Worm (Caenorhabditis elegans) whole organism, L2 larva: ENCODE measurements around the gene F56A8.3.

Experiments used
- C34F6.9 ChIP-seq: fragments of 150-350 bp; optimal IDR thresholded peaks from 2 replicates; lab custom pipeline; 2014; ENCODE audit warnings: missing biosample characterization, missing genetic modification characterization
- F13H6.1 ChIP-seq: sonication (generic microtip); optimal IDR thresholded peaks from 2 replicates; lab custom pipeline; 2016; ENCODE audit warnings: missing genetic modification characterization, missing compliant biosample characterization
- R02D3.7 ChIP-seq: fragments of 150-350 bp; optimal IDR thresholded peaks from 2 replicates; lab custom pipeline; 2014; ENCODE audit warnings: missing biosample characterization, missing genetic modification characterization
- Y55F3AM.14 ChIP-seq: fragments of 200-800 bp; sonication (Bioruptor generic); optimal IDR thresholded peaks from 2 replicates; lab custom pipeline; 2018; ENCODE audit warnings: mild to moderate bottlenecking, missing genetic modification characterization, missing compliant biosample characterization
- ZK546.5 ChIP-seq: sonication (generic microtip); optimal IDR thresholded peaks from 2 replicates; lab custom pipeline; 2017; ENCODE audit warnings: missing biosample characterization, missing genetic modification characterization
- alr-1 ChIP-seq: fragments of 150-350 bp; optimal IDR thresholded peaks from 2 replicates; lab custom pipeline; 2014; ENCODE audit warnings: missing biosample characterization, missing genetic modification characterization
- aly-2 ChIP-seq: fragments of 150-350 bp; optimal IDR thresholded peaks from 2 replicates; lab custom pipeline; 2014; ENCODE audit warnings: missing biosample characterization, missing genetic modification characterization
- ama-1 ChIP-seq: fragments of 150-350 bp; optimal IDR thresholded peaks from 2 replicates; lab custom pipeline; 2018; ENCODE audit warnings: inconsistent platforms
- blmp-1 ChIP-seq: sonication (generic microtip); optimal IDR thresholded peaks from 2 replicates; lab custom pipeline; 2017; ENCODE audit warnings: missing genetic modification characterization, mild to moderate bottlenecking, missing compliant biosample characterization, antibody characterized with exemption, moderate library complexity; ENCODE audit not compliant: insufficient read depth
- ceh-16 ChIP-seq: fragments of 150-350 bp; optimal IDR thresholded peaks from 2 replicates; lab custom pipeline; 2014; ENCODE audit warnings: missing biosample characterization, missing genetic modification characterization
- ceh-82 ChIP-seq: fragments of 150-350 bp; optimal IDR thresholded peaks from 2 replicates; lab custom pipeline; 2014; ENCODE audit warnings: missing biosample characterization, missing genetic modification characterization
- crh-2 ChIP-seq: sonication (generic microtip); optimal IDR thresholded peaks from 2 replicates; lab custom pipeline; 2017; ENCODE audit warnings: missing biosample characterization, missing genetic modification characterization
- dmd-4 ChIP-seq: sonication (generic microtip); optimal IDR thresholded peaks from 2 replicates; lab custom pipeline; 2017; ENCODE audit warnings: missing biosample characterization, missing genetic modification characterization
- egl-27 ChIP-seq: sonication (generic microtip); optimal IDR thresholded peaks from 3 replicates; lab custom pipeline; 2017; ENCODE audit warnings: missing biosample characterization, missing genetic modification reagents, missing genetic modification characterization
- elt-1 ChIP-seq: fragments of 150-350 bp; optimal IDR thresholded peaks from 2 replicates; lab custom pipeline; 2014; ENCODE audit warnings: missing biosample characterization, missing genetic modification characterization
- elt-3 ChIP-seq: sonication (generic microtip); optimal IDR thresholded peaks from 2 replicates; lab custom pipeline; 2017; ENCODE audit warnings: missing biosample characterization, missing genetic modification characterization
- fos-1 ChIP-seq: fragments of 150-350 bp; optimal IDR thresholded peaks from 2 replicates; lab custom pipeline; 2014; ENCODE audit warnings: missing biosample characterization, missing genetic modification characterization
- gmeb-1 ChIP-seq: fragments of 150-350 bp; optimal IDR thresholded peaks from 2 replicates; lab custom pipeline; 2014; ENCODE audit warnings: missing biosample characterization, missing genetic modification characterization
- lin-11 ChIP-seq: fragments of 150-350 bp; sonication (generic microtip); optimal IDR thresholded peaks from 2 replicates; lab custom pipeline; 2014; ENCODE audit warnings: missing biosample characterization, missing genetic modification characterization, inconsistent platforms, mixed read lengths
- lin-13 ChIP-seq: fragments of 150-350 bp; optimal IDR thresholded peaks from 2 replicates; lab custom pipeline; 2014; ENCODE audit warnings: missing biosample characterization, missing genetic modification reagents, missing genetic modification characterization
- lin-39 ChIP-seq: fragments of 150-350 bp; optimal IDR thresholded peaks from 2 replicates; lab custom pipeline; 2014; ENCODE audit warnings: missing biosample characterization, missing genetic modification reagents, missing genetic modification characterization
- lsy-2 ChIP-seq, 2 experiments: fragments of 150-350 bp in 1 of 2; sonication (generic microtip) in 1 of 2; optimal IDR thresholded peaks; 2 replicates each; lab custom pipeline; 2014 to 2017; ENCODE audit warnings: missing biosample characterization in 2 of 2, missing genetic modification characterization in 2 of 2
- mab-5 ChIP-seq: fragments of 150-350 bp; optimal IDR thresholded peaks from 2 replicates; lab custom pipeline; 2014; ENCODE audit warnings: missing biosample characterization, missing genetic modification characterization
- mbf-1 ChIP-seq: sonication (generic microtip); optimal IDR thresholded peaks from 2 replicates; lab custom pipeline; 2017; ENCODE audit warnings: missing biosample characterization, missing genetic modification characterization
- mdl-1 ChIP-seq, 2 experiments: fragments of 150-350 bp in 1 of 2; sonication (generic microtip) in 1 of 2; optimal IDR thresholded peaks; 2 replicates each; lab custom pipeline; 2017; ENCODE audit warnings: missing biosample characterization in 2 of 2, missing genetic modification characterization in 2 of 2
- nhr-10 ChIP-seq: sonication (generic microtip); optimal IDR thresholded peaks from 2 replicates; lab custom pipeline; 2017; ENCODE audit warnings: missing biosample characterization, missing genetic modification characterization
- nhr-11 ChIP-seq: fragments of 150-350 bp; optimal IDR thresholded peaks from 2 replicates; lab custom pipeline; 2014; ENCODE audit warnings: missing biosample characterization, missing genetic modification characterization
- nhr-12 ChIP-seq: fragments of 150-350 bp; optimal IDR thresholded peaks from 2 replicates; lab custom pipeline; 2014; ENCODE audit warnings: missing biosample characterization, missing genetic modification characterization
- nhr-129 ChIP-seq: fragments of 150-350 bp; optimal IDR thresholded peaks from 2 replicates; lab custom pipeline; 2014; ENCODE audit warnings: missing biosample characterization, missing genetic modification characterization
- nhr-21 ChIP-seq: fragments of 150-350 bp; optimal IDR thresholded peaks from 2 replicates; lab custom pipeline; 2014; ENCODE audit warnings: missing biosample characterization, missing genetic modification characterization
- nhr-23 ChIP-seq: fragments of 150-350 bp; optimal IDR thresholded peaks from 2 replicates; lab custom pipeline; 2014; ENCODE audit warnings: missing biosample characterization, missing genetic modification reagents, missing genetic modification characterization
- nhr-237 ChIP-seq: fragments of 150-350 bp; optimal IDR thresholded peaks from 2 replicates; lab custom pipeline; 2014; ENCODE audit warnings: missing biosample characterization, missing genetic modification characterization
- nhr-25 ChIP-seq: fragments of 150-350 bp; sonication (generic microtip); optimal IDR thresholded peaks from 3 replicates; lab custom pipeline; 2014; ENCODE audit warnings: missing biosample characterization, missing genetic modification characterization
- nhr-6 ChIP-seq: fragments of 150-350 bp; optimal IDR thresholded peaks from 2 replicates; lab custom pipeline; 2014; ENCODE audit warnings: missing biosample characterization, missing genetic modification characterization
- nhr-77 ChIP-seq: fragments of 150-350 bp; optimal IDR thresholded peaks from 2 replicates; lab custom pipeline; 2014; ENCODE audit warnings: missing biosample characterization, missing genetic modification characterization
- peb-1 ChIP-seq: fragments of 150-350 bp; optimal IDR thresholded peaks from 2 replicates; lab custom pipeline; 2014; ENCODE audit warnings: missing biosample characterization, missing genetic modification characterization
- sem-4 ChIP-seq: fragments of 150-350 bp; optimal IDR thresholded peaks from 2 replicates; lab custom pipeline; 2014; ENCODE audit warnings: missing biosample characterization, missing genetic modification reagents, missing genetic modification characterization
- skn-1 ChIP-seq: sonication (generic microtip); optimal IDR thresholded peaks from 2 replicates; lab custom pipeline; 2017; ENCODE audit warnings: missing biosample characterization, missing genetic modification characterization
- sma-3 ChIP-seq: sonication (generic microtip); optimal IDR thresholded peaks from 2 replicates; lab custom pipeline; 2016; ENCODE audit warnings: missing genetic modification reagents, missing genetic modification characterization, missing compliant biosample characterization
- sma-9 ChIP-seq, 2 experiments: fragments of 150-350 bp in 1 of 2; sonication (generic microtip) in 1 of 2; optimal IDR thresholded peaks; 2 replicates each; lab custom pipeline; 2014 to 2016; ENCODE audit warnings: missing genetic modification characterization in 2 of 2, mild to moderate bottlenecking in 1 of 2, missing biosample characterization in 1 of 2, missing compliant biosample characterization in 1 of 2, missing genetic modification reagents in 1 of 2, moderate library complexity in 1 of 2
- snpc-4 ChIP-seq: fragments of 150-350 bp; optimal IDR thresholded peaks from 2 replicates; lab custom pipeline; 2014; ENCODE audit warnings: missing biosample characterization, missing genetic modification characterization
- unc-39 ChIP-seq: fragments of 150-350 bp; optimal IDR thresholded peaks from 2 replicates; lab custom pipeline; 2014; ENCODE audit warnings: missing biosample characterization, missing genetic modification characterization
- unc-55 ChIP-seq: fragments of 150-350 bp; sonication (generic microtip); optimal IDR thresholded peaks from 3 replicates; lab custom pipeline; 2014; ENCODE audit warnings: missing biosample characterization, missing genetic modification reagents, missing genetic modification characterization
- unc-62 ChIP-seq: fragments of 150-350 bp; optimal IDR thresholded peaks from 2 replicates; lab custom pipeline; 2014; ENCODE audit warnings: missing biosample characterization, missing genetic modification reagents, missing genetic modification characterization
- zag-1 ChIP-seq: fragments of 150-350 bp; optimal IDR thresholded peaks from 2 replicates; lab custom pipeline; 2014; ENCODE audit warnings: missing biosample characterization, missing genetic modification characterization
- ztf-1 ChIP-seq: fragments of 200-800 bp; sonication (Bioruptor generic); conservative IDR thresholded peaks from 2 replicates; pipeline ENCODE4 v1.3.6; 2022; ENCODE audit warnings: missing genetic modification characterization, missing compliant biosample characterization
- ztf-11 ChIP-seq: sonication (generic microtip); optimal IDR thresholded peaks from 2 replicates; lab custom pipeline; 2017; ENCODE audit warnings: missing biosample characterization, missing genetic modification characterization
- ztf-4 ChIP-seq: fragments of 150-350 bp; optimal IDR thresholded peaks from 2 replicates; lab custom pipeline; 2014; ENCODE audit warnings: missing biosample characterization, missing genetic modification characterization

The F56A8.3 gene

ce11 chrIII:13256438-13256928, at the start of gene F56A8.3:
TSS of gene F56A8.3 (plus strand) at chrIII:13256878.
- TF ChIP-seq ztf-4 (peak; percentile 42), snpc-4 (no peak), fos-1 (tag; lab: Kevin White, UChicago) (peak; percentile 30), ceh-16 (no peak), crh-2 (tag; lab: Kevin White, UChicago) (peak; percentile 78), egl-27 (tag; lab: Kevin White, UChicago) (peak; percentile 55), unc-62 (GFP tag; lab: Kevin White, UChicago) (no peak), alr-1 (tag; lab: Kevin White, UChicago) (no peak), nhr-10 (tag; lab: Kevin White, UChicago) (peak; percentile 44), nhr-25 (tag; lab: Kevin White, UChicago) (peak; percentile 72), unc-55 (peak; percentile 90), ama-1 (lab: Kevin White, UChicago) (peak; percentile 71), ztf-1 (GFP tag; lab: Robert Waterston, UW) (no peak), nhr-129 (tag; lab: Kevin White, UChicago) (peak; percentile 31), elt-3 (tag; lab: Kevin White, UChicago) (no peak), unc-39 (tag; lab: Kevin White, UChicago) (no peak), lin-11 (tag; lab: Kevin White, UChicago) (no peak), nhr-11 (tag; lab: Kevin White, UChicago) (no peak), sma-9 (GFP tag; optimal IDR thresholded peaks at IDR 0.05; lab: Kevin White, UChicago) (no peak), sma-9 (tag; optimal IDR thresholded peaks at IDR 0.05; lab: Kevin White, UChicago) (no peak), nhr-12 (no peak), gmeb-1 (peak; percentile 98), lin-39 (tag; lab: Kevin White, UChicago) (no peak), mdl-1 (tag; optimal IDR thresholded peaks at IDR 0.05; lab: Kevin White, UChicago) (no peak), peb-1 (tag; lab: Kevin White, UChicago) (no peak), sma-3 (peak; percentile 81), nhr-6 (tag; lab: Kevin White, UChicago) (no peak), zag-1 (no peak), ZK546.5 (no peak), nhr-77 (tag; lab: Kevin White, UChicago) (no peak), dmd-4 (tag; lab: Kevin White, UChicago) (no peak), elt-1 (tag; lab: Kevin White, UChicago) (no peak), nhr-237 (tag; lab: Kevin White, UChicago) (no peak), R02D3.7 (tag; lab: Kevin White, UChicago) (peak; percentile 95), mbf-1 (tag; lab: Kevin White, UChicago) (no peak), mab-5 (tag; lab: Kevin White, UChicago) (peak; percentile 71), ceh-82 (tag; lab: Kevin White, UChicago) (no peak), lsy-2 (tag; optimal IDR thresholded peaks at IDR 0.05; lab: Kevin White, UChicago) (peak; percentile 69 to 85), F13H6.1 (tag; lab: Kevin White, UChicago) (peak; percentile 42), blmp-1 (tag; lab: Kevin White, UChicago) (peak; percentile 48), nhr-21 (tag; lab: Kevin White, UChicago) (peak; percentile 73), sem-4 (tag; lab: Kevin White, UChicago) (peak; percentile 82), nhr-23 (tag; lab: Kevin White, UChicago) (no peak), Y55F3AM.14 (GFP tag; lab: Kevin White, UChicago) (no peak), aly-2 (tag; lab: Kevin White, UChicago) (no peak), C34F6.9 (tag; lab: Kevin White, UChicago) (peak; percentile 72), lin-13 (GFP tag; lab: Kevin White, UChicago) (peak; percentile 74), ztf-11 (tag; lab: Kevin White, UChicago) (no peak), skn-1 (no peak)
